Worm (Caenorhabditis elegans): ENCODE data around the gene T16G1.18.

The T16G1.18 gene

DNA sequence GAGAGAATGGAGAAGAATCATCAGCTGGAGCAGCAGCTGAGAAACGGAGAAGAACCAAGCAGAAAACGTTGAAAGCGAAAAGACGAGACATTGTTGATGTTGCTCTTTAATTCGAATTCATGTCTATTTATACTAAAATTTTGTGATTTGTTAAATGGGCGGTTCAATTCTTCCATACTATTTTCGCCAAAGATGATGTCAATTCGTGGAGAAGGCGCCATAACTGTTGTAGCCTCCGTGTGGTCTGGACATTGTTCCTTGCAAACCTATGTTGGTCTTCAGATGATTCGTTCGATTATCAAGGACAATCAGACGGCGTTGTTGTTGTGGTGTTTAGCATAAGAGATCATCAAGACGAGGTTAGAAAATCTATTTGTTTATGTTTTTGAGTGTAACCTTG lies 46.3 kb downstream of the T16G1.18 start, which contains the start of gene far-3:
TSS of gene far-3 (minus strand) at position 101 of the 400 bp plus-strand sequence.
- TF ChIP-seq nhr-120 (GFP tag; IDR thresholded peaks at IDR 0.05) (no peak), F10E7.11 (tag; optimal IDR thresholded peaks at IDR 0.05) (no peak), nfyb-1 (GFP tag; IDR thresholded peaks at IDR 0.05) (no peak), gei-17 (GFP tag; optimal IDR thresholded peaks at IDR 0.05) (no peak), Y67H2A.10 (GFP tag; conservative IDR thresholded peaks at IDR 0.05) (no peak), lin-40 (tag; optimal IDR thresholded peaks at IDR 0.05) (no peak), ztf-22 (GFP tag; optimal IDR thresholded peaks at IDR 0.05) (no peak), ztf-25 (GFP tag; IDR thresholded peaks at IDR 0.05) (no peak), ztf-28 (GFP tag; IDR thresholded peaks at IDR 0.05) (no peak), ceh-100 (GFP tag; IDR thresholded peaks at IDR 0.05) (no peak), tbx-9 (tag; optimal IDR thresholded peaks at IDR 0.05; ENCODE audit: borderline replicate concordance) (no peak), akir-1 (GFP tag; optimal IDR thresholded peaks at IDR 0.05) (no peak), him-1 (tag; optimal IDR thresholded peaks at IDR 0.05) (no peak), lin-26 (GFP tag; IDR thresholded peaks at IDR 0.05) (no peak), sea-2 (GFP tag; IDR thresholded peaks at IDR 0.05) (no peak), T26A5.8 (tag; optimal IDR thresholded peaks at IDR 0.05) (no peak), aptf-3 (GFP tag; IDR thresholded peaks at IDR 0.05) (no peak)

DNA sequence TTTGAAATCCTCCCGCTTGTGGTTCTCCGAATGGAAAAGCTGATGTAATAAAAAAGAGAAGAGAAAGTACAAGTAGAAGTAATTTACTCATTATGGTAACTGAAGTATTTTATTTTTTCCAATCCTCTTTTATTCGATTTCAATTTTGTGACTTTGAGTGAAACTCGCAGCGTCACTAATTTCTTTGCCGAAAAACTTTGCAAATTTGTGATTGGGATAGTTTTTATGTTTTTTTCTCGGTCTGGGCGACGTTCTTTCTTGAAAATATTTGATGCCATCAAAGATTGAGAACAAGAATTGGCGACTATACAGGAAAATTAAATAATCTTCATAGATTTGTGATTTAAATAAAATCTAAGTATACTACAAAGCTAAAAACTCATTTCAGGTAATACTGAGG lies 48.5 kb downstream of the T16G1.18 start, which contains the start of gene far-4:
TSS of gene far-4 (minus strand) at position 101 of the 400 bp plus-strand sequence.
- TF ChIP-seq dox-1 (GFP tag; IDR thresholded peaks at IDR 0.05): no peak
- no peak for TF ChIP-seq Y56A3A.18 (GFP tag; IDR thresholded peaks at IDR 0.05)
- TF ChIP-seq nhr-27 (tag; optimal IDR thresholded peaks at IDR 0.05): no peak
- no peak for TF ChIP-seq ets-4 (GFP tag; optimal IDR thresholded peaks at IDR 0.05)
- TF ChIP-seq madf-6 (GFP tag; IDR thresholded peaks at IDR 0.05): no peak
- no peak for TF ChIP-seq lin-40 (tag; optimal IDR thresholded peaks at IDR 0.05)
- TF ChIP-seq ama-1 (optimal IDR thresholded peaks at IDR 0.05): no peak
- TF ChIP-seq ama-1 (GFP tag; optimal IDR thresholded peaks at IDR 0.05): no peak
- no peak for TF ChIP-seq tlf-1 (GFP tag; optimal IDR thresholded peaks at IDR 0.05)
- no peak for TF ChIP-seq athp-1 (tag; optimal IDR thresholded peaks at IDR 0.05)
- TF ChIP-seq lag-1 (GFP tag; IDR thresholded peaks at IDR 0.05): no peak
- TF ChIP-seq tbx-9 (tag; optimal IDR thresholded peaks at IDR 0.05; ENCODE audit: borderline replicate concordance): no peak
- no peak for TF ChIP-seq F37B4.10 (GFP tag; IDR thresholded peaks at IDR 0.05)
- no peak for TF ChIP-seq K12H6.12 (tag; optimal IDR thresholded peaks at IDR 0.05)
- no peak for TF ChIP-seq Y53F4B.3 (GFP tag; IDR thresholded peaks at IDR 0.05)
- no peak for TF ChIP-seq ceh-79 (tag; optimal IDR thresholded peaks at IDR 0.05)
- no peak for TF ChIP-seq snpc-1.3 (tag; optimal IDR thresholded peaks at IDR 0.05; ENCODE audit: insufficient read depth)
- TF ChIP-seq rcor-1 (GFP tag; IDR thresholded peaks at IDR 0.05): no peak
- TF ChIP-seq hlh-12 (tag; optimal IDR thresholded peaks at IDR 0.05): no peak
- TF ChIP-seq Y79H2A.3 (GFP tag; conservative IDR thresholded peaks at IDR 0.05): no peak
- TF ChIP-seq repo-1 (tag; optimal IDR thresholded peaks at IDR 0.05): no peak

DNA sequence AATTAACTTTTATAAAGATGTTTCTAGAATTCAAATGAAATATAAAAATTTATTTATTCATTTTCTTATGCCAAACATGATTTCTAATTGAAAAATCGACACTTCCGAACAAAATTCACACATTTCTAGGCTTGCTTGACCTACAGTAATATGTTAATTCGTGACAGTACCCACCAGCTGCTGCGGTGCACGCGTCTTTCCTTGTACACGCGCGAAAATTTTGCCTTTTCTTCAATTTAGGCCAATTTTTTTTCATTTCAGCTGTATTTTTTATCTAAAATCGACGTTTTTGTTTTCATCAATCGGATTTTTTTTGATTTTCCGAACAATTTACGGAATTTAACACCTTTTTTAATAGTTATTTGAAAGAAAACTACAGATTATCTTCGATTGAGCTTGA lies 49.0 kb downstream of the T16G1.18 start:
- TF ChIP-seq F23B12.7 (tag; optimal IDR thresholded peaks at IDR 0.05; ENCODE audit: insufficient read depth): no peak
- TF ChIP-seq ceh-40 (GFP tag; IDR thresholded peaks at IDR 0.05): no peak
- TF ChIP-seq athp-1 (tag; optimal IDR thresholded peaks at IDR 0.05): no peak
- no peak for TF ChIP-seq lin-26 (GFP tag; IDR thresholded peaks at IDR 0.05)
- no peak for TF ChIP-seq egl-18 (GFP tag; IDR thresholded peaks at IDR 0.05)
- TF ChIP-seq K11D2.4 (GFP tag; IDR thresholded peaks at IDR 0.05): no peak
- no peak for TF ChIP-seq sptf-2 (GFP tag; optimal IDR thresholded peaks at IDR 0.05)
- TF ChIP-seq nhr-179 (tag; optimal IDR thresholded peaks at IDR 0.05): no peak
- no peak for TF ChIP-seq ekl-4 (GFP tag; IDR thresholded peaks at IDR 0.05)
- no peak for TF ChIP-seq nfya-2 (GFP tag; IDR thresholded peaks at IDR 0.05)
- no peak for TF ChIP-seq hlh-12 (tag; optimal IDR thresholded peaks at IDR 0.05)
- no peak for TF ChIP-seq nfyb-1 (GFP tag; IDR thresholded peaks at IDR 0.05)
- peak; percentile 92 for TF ChIP-seq D2030.7 (GFP tag; IDR thresholded peaks at IDR 0.05)
- peak; percentile 65 for TF ChIP-seq snpc-1.3 (tag; optimal IDR thresholded peaks at IDR 0.05; ENCODE audit: insufficient read depth)
- TF ChIP-seq ztf-25 (GFP tag; IDR thresholded peaks at IDR 0.05): no peak
- TF ChIP-seq ceh-79 (tag; optimal IDR thresholded peaks at IDR 0.05): no peak
- no peak for TF ChIP-seq ccch-3 (GFP tag; optimal IDR thresholded peaks at IDR 0.05)
- no peak for TF ChIP-seq bed-1 (GFP tag; IDR thresholded peaks at IDR 0.05)
- peak; percentile 86 for TF ChIP-seq ceh-91 (GFP tag; IDR thresholded peaks at IDR 0.05)
- TF ChIP-seq akir-1 (GFP tag; optimal IDR thresholded peaks at IDR 0.05): no peak
